Worm (Caenorhabditis elegans): ENCODE results near the gene ssp-32.

Gene ssp-32

DNA sequence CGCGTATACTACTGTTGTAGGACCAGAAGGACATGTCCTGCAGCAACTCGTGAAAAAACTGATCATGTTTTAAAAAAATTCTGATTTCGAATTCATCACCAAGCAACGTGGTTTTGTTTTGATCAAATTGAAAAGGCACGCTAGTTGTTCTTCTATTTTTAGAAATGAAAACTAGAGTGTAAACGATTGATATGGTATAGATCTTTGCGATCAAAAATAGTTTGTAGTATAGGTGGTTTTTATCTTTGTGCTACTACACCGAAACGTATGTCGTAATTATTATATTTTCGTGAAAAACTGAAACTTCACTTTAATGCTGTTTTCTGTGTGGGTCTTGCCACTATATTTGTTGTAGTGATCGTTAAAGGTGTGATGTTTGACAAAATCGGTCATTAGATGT lies 28.3 kb upstream of the ssp-32 start:
- TF ChIP-seq duxl-1 (tag; optimal IDR thresholded peaks at IDR 0.05; ENCODE audit: poor library complexity) (no peak), nhr-28 (tag; optimal IDR thresholded peaks at IDR 0.05) (peak; percentile 86), nhr-77 (tag; optimal IDR thresholded peaks at IDR 0.05) (no peak), mdl-1 (tag; optimal IDR thresholded peaks at IDR 0.05) (no peak), attf-4 (tag; optimal IDR thresholded peaks at IDR 0.05) (no peak), spr-1 (tag; optimal IDR thresholded peaks at IDR 0.05) (no peak)

DNA sequence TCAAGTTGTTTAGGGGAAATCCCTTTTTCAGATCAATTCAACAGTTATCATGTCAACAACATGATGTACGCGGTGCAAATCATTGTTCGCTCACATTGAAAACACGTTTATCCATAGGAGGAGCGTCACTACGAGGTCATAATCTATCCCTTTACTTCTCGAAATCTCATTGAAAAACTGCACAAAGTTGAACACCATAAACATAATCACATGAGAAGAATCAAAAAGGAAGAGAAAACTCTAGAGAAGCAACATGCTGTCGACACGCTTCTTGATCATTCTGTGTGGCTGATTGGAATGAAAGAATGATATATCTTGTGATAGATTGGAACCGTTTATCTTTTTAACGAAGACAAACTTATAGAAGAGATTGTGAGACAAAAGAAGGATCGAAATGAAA lies 27.3 kb upstream of the ssp-32 start:
- TF ChIP-seq zip-2 (tag; optimal IDR thresholded peaks at IDR 0.05) (no peak), F26F4.8 (GFP tag; conservative IDR thresholded peaks at IDR 0.05) (no peak), nhr-42 (GFP tag; IDR thresholded peaks at IDR 0.05) (no peak), madf-9 (GFP tag; conservative IDR thresholded peaks at IDR 0.05) (no peak), ZK546.5 (tag; optimal IDR thresholded peaks at IDR 0.05) (no peak), Y5F2A.4 (GFP tag; optimal IDR thresholded peaks at IDR 0.05) (no peak), F49E8.2 (tag; optimal IDR thresholded peaks at IDR 0.05; ENCODE audit: borderline replicate concordance) (no peak), D1046.2 (GFP tag; IDR thresholded peaks at IDR 0.05) (no peak), lir-3 (tag; optimal IDR thresholded peaks at IDR 0.05) (no peak), duxl-1 (tag; optimal IDR thresholded peaks at IDR 0.05; ENCODE audit: poor library complexity) (peak; percentile 9), set-16 (GFP tag; IDR thresholded peaks at IDR 0.05) (no peak), skn-1 (tag; optimal IDR thresholded peaks at IDR 0.05) (no peak), ceh-62 (tag; optimal IDR thresholded peaks at IDR 0.05) (no peak), aly-2 (tag; optimal IDR thresholded peaks at IDR 0.05) (no peak), ctbp-1 (GFP tag; IDR thresholded peaks at IDR 0.05) (no peak), vab-7 (GFP tag; IDR thresholded peaks at IDR 0.05) (no peak), hmg-1.1 (GFP tag; IDR thresholded peaks at IDR 0.05) (no peak), cey-2 (tag; optimal IDR thresholded peaks at IDR 0.05; ENCODE audit: borderline replicate concordance, insufficient read depth) (peak; percentile 94), spr-3 (GFP tag; optimal IDR thresholded peaks at IDR 0.05) (no peak), mdt-29 (GFP tag; IDR thresholded peaks at IDR 0.05) (peak; percentile 90), spr-1 (tag; optimal IDR thresholded peaks at IDR 0.05) (no peak), T20F7.1 (GFP tag; optimal IDR thresholded peaks at IDR 0.05) (peak; percentile 29), nhr-102 (tag; optimal IDR thresholded peaks at IDR 0.05) (peak; percentile 52), nhr-28 (tag; optimal IDR thresholded peaks at IDR 0.05) (peak; percentile 92), nhr-237 (tag; optimal IDR thresholded peaks at IDR 0.05) (no peak), madf-5 (GFP tag; IDR thresholded peaks at IDR 0.05) (no peak), unc-39 (tag; optimal IDR thresholded peaks at IDR 0.05) (no peak), nhr-48 (tag; optimal IDR thresholded peaks at IDR 0.05) (peak; percentile 98), ceh-20 (GFP tag; IDR thresholded peaks at IDR 0.05) (peak; percentile 58; the same call in 1 of the 2 replicates), lin-39 (tag; optimal IDR thresholded peaks at IDR 0.05) (no peak), dmd-8 (GFP tag; IDR thresholded peaks at IDR 0.05) (no peak), egl-27 (tag; optimal IDR thresholded peaks at IDR 0.05) (no peak), lin-1 (GFP tag; IDR thresholded peaks at IDR 0.05) (no peak), ceh-32 (tag; optimal IDR thresholded peaks at IDR 0.05; ENCODE audit: poor library complexity) (no peak), gei-8 (GFP tag; optimal IDR thresholded peaks at IDR 0.05) (peak; percentile 75), mxl-2 (GFP tag; conservative IDR thresholded peaks at IDR 0.05) (no peak), nhr-10 (tag; optimal IDR thresholded peaks at IDR 0.05) (peak; percentile 14), F37D6.2 (tag; optimal IDR thresholded peaks at IDR 0.05) (no peak), ztf-11 (tag; optimal IDR thresholded peaks at IDR 0.05) (no peak), jun-1 (tag; optimal IDR thresholded peaks at IDR 0.05) (no peak), ceh-44 (GFP tag; IDR thresholded peaks at IDR 0.05) (no peak), pha-4 (GFP tag; IDR thresholded peaks at IDR 0.05) (no peak), pha-4 (tag; optimal IDR thresholded peaks at IDR 0.05) (no peak), tra-1 (GFP tag; IDR thresholded peaks at IDR 0.05) (peak; percentile 24; the same call in 1 of the 2 replicates), rbr-2 (tag; optimal IDR thresholded peaks at IDR 0.05) (no peak), hlh-30 (tag; optimal IDR thresholded peaks at IDR 0.05; ENCODE audit: insufficient read depth) (peak; percentile 93), ces-1 (GFP tag; optimal IDR thresholded peaks at IDR 0.05) (no peak)
